Fruit fly (Drosophila melanogaster) whole organism, prepupa: ENCODE results near the gene Trl.
A peak's percentile ranks its signal among the peaks of the same experiment; 100 is the strongest.

Experiments
- Blimp-1 ChIP-seq: fragments of 200-800 bp; sonication (Bioruptor generic); optimal IDR thresholded peaks from 3 replicates; lab custom pipeline; 2017; ENCODE audit warnings: missing biosample characterization, missing genetic modification characterization, mild to moderate bottlenecking, moderate library complexity, missing genetic modification reagents
- CG10631 ChIP-seq: fragments of 200-800 bp; sonication (Bioruptor generic); optimal IDR thresholded peaks from 2 replicates; lab custom pipeline; 2016; ENCODE audit warnings: missing biosample characterization, missing genetic modification characterization
- CG10669 ChIP-seq: fragments of 200-800 bp; sonication (Bioruptor generic); optimal IDR thresholded peaks from 3 replicates; lab custom pipeline; 2018; ENCODE audit warnings: missing biosample characterization, mild to moderate bottlenecking, missing genetic modification characterization, moderate library complexity
- CG11294 ChIP-seq: fragments of 200-800 bp; sonication (Bioruptor generic); IDR thresholded peaks from 2 replicates; pipeline ENCODE4 v1.3.6; 2022; ENCODE audit warnings: missing biosample characterization, missing genetic modification characterization
- CG11762 ChIP-seq: fragments of 200-800 bp; sonication (Bioruptor generic); optimal IDR thresholded peaks from 3 replicates; lab custom pipeline; 2016; ENCODE audit warnings: missing biosample characterization, missing genetic modification characterization; ENCODE audit not compliant: insufficient read depth
- CG11902 ChIP-seq: fragments of 200-800 bp; sonication (Bioruptor generic); optimal IDR thresholded peaks from 3 replicates; lab custom pipeline; 2016; ENCODE audit warnings: missing biosample characterization, missing genetic modification characterization
- CG15336 ChIP-seq: fragments of 200-800 bp; sonication (Bioruptor generic); IDR thresholded peaks from 2 replicates; pipeline ENCODE4 v1.3.6; 2022; ENCODE audit warnings: missing biosample characterization, missing genetic modification characterization
- CG16779 ChIP-seq: fragments of 200-800 bp; sonication (Bioruptor generic); optimal IDR thresholded peaks from 3 replicates; lab custom pipeline; 2017; ENCODE audit warnings: missing biosample characterization, mild to moderate bottlenecking, missing genetic modification characterization
- CG3032 ChIP-seq: fragments of 200-800 bp; optimal IDR thresholded peaks from 2 replicates; lab custom pipeline; 2019; ENCODE audit warnings: missing biosample characterization, mild to moderate bottlenecking, missing genetic modification characterization, moderate library complexity
- CG31627 ChIP-seq: fragments of 200-800 bp; sonication (Bioruptor generic); optimal IDR thresholded peaks from 3 replicates; lab custom pipeline; 2016; ENCODE audit warnings: missing biosample characterization, missing genetic modification characterization
- CG4318 ChIP-seq: fragments of 200-800 bp; sonication (Bioruptor generic); optimal IDR thresholded peaks from 3 replicates; lab custom pipeline; 2017; ENCODE audit warnings: missing biosample characterization, mild to moderate bottlenecking, missing genetic modification characterization
- CG6163 ChIP-seq: fragments of 200-800 bp; sonication (Bioruptor generic); IDR thresholded peaks from 3 replicates; pipeline ENCODE4 v1.3.6; 2022; ENCODE audit warnings: missing biosample characterization, missing genetic modification characterization
- CG6276 ChIP-seq: fragments of 200-800 bp; sonication (Bioruptor generic); optimal IDR thresholded peaks from 2 replicates; lab custom pipeline; 2017; ENCODE audit warnings: missing biosample characterization, mild to moderate bottlenecking, missing genetic modification characterization
- CG6854 ChIP-seq: fragments of 200-800 bp; sonication (Bioruptor generic); optimal IDR thresholded peaks from 2 replicates; lab custom pipeline; 2017; ENCODE audit warnings: missing biosample characterization, mild to moderate bottlenecking, missing genetic modification characterization
- CG8119 ChIP-seq: fragments of 200-800 bp; sonication (Bioruptor generic); IDR thresholded peaks from 3 replicates; pipeline ENCODE4 v1.3.6; 2022; ENCODE audit warnings: missing biosample characterization, missing genetic modification characterization
- CG8319 ChIP-seq: fragments of 200-800 bp; sonication (Bioruptor generic); optimal IDR thresholded peaks from 3 replicates; lab custom pipeline; 2016; ENCODE audit warnings: missing biosample characterization, missing genetic modification characterization
- CG9139 ChIP-seq: fragments of 200-800 bp; sonication (Bioruptor generic); optimal IDR thresholded peaks from 3 replicates; lab custom pipeline; 2017; ENCODE audit warnings: missing biosample characterization, mild to moderate bottlenecking, missing genetic modification characterization
- Eip78C ChIP-seq: fragments of 200-800 bp; sonication (Bioruptor generic); peaks from one replicate; lab custom pipeline; 2016; ENCODE audit warnings: missing biosample characterization, missing genetic modification characterization
- Ets21C ChIP-seq: fragments of 200-800 bp; sonication (Bioruptor generic); optimal IDR thresholded peaks from 3 replicates; lab custom pipeline; 2016; ENCODE audit warnings: missing biosample characterization, missing genetic modification characterization
- Ets96B ChIP-seq: fragments of 200-800 bp; optimal IDR thresholded peaks from 2 replicates; lab custom pipeline; 2019; ENCODE audit warnings: missing biosample characterization, mild to moderate bottlenecking, missing genetic modification characterization, moderate library complexity
- Hr38 ChIP-seq: sonication (Bioruptor generic); optimal IDR thresholded peaks from 2 replicates; lab custom pipeline; 2016; ENCODE audit warnings: missing biosample characterization, missing genetic modification characterization
- OdsH ChIP-seq: fragments of 200-800 bp; sonication (Bioruptor generic); optimal IDR thresholded peaks from 3 replicates; lab custom pipeline; 2016; ENCODE audit warnings: missing biosample characterization, missing genetic modification characterization
- Smox ChIP-seq: fragments of 200-800 bp; sonication (Bioruptor generic); optimal IDR thresholded peaks from 3 replicates; lab custom pipeline; 2016; ENCODE audit warnings: missing biosample characterization, missing genetic modification characterization
- Sox14 ChIP-seq: fragments of 200-800 bp; sonication (Bioruptor generic); optimal IDR thresholded peaks from 3 replicates; lab custom pipeline; 2016; ENCODE audit warnings: missing biosample characterization, missing genetic modification characterization
- acj6 ChIP-seq: fragments of 200-800 bp; sonication (Bioruptor generic); optimal IDR thresholded peaks from 3 replicates; lab custom pipeline; 2016; ENCODE audit warnings: missing biosample characterization, missing genetic modification characterization
- eg ChIP-seq: fragments of 200-800 bp; sonication (Bioruptor generic); IDR thresholded peaks from 3 replicates; pipeline ENCODE4 v1.3.6; 2022; ENCODE audit warnings: missing biosample characterization, missing genetic modification characterization
- esn ChIP-seq: fragments of 200-800 bp; sonication (Bioruptor generic); optimal IDR thresholded peaks from 2 replicates; lab custom pipeline; 2016; ENCODE audit warnings: missing biosample characterization, mild to moderate bottlenecking, missing genetic modification characterization, moderate library complexity
- lz ChIP-seq: fragments of 200-800 bp; sonication (Bioruptor generic); optimal IDR thresholded peaks from 3 replicates; lab custom pipeline; 2016; ENCODE audit warnings: missing biosample characterization, missing genetic modification characterization
- net ChIP-seq: fragments of 200-800 bp; sonication (Bioruptor generic); optimal IDR thresholded peaks from 3 replicates; lab custom pipeline; 2016; ENCODE audit warnings: missing biosample characterization, missing genetic modification characterization
- pdm3 ChIP-seq: fragments of 200-800 bp; sonication (Bioruptor generic); optimal IDR thresholded peaks from 3 replicates; lab custom pipeline; 2016; ENCODE audit warnings: missing biosample characterization, missing genetic modification characterization
- ss ChIP-seq, 2 experiments: fragments of 200-800 bp; sonication (Bioruptor generic); optimal IDR thresholded peaks; 2 replicates in 1 of 2; 3 replicates in 1 of 2; lab custom pipeline; 2017 to 2018; ENCODE audit warnings: mild to moderate bottlenecking in 2 of 2, missing biosample characterization in 2 of 2, missing genetic modification characterization in 2 of 2, moderate library complexity in 1 of 2
- svp ChIP-seq: fragments of 200-800 bp; sonication (Bioruptor generic); peaks from one replicate; lab custom pipeline; 2016; ENCODE audit warnings: missing biosample characterization, missing genetic modification characterization

Trl gene

DNA sequence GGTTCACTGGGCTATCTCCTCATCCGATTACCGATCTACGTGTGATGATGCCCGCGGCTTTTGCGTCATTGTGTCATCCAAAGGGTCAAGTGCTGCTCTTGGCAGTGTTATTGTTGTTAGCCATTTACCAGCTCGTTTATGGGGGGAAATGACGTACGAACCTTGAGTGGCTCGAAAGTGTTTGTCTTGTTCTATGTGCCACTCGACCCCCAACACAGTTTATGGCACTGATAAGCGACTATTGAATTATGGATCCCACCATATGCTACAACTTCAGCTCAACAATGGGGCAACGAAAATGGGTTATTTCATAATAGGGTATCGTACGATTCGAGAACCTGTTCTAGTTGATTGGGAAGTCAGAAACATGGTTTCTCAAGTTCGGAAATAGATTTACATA lies 18.4 kb upstream of the Trl start:
- TF ChIP-seq Blimp-1: no peak
- peak; percentile 41 for TF ChIP-seq Eip78C (GFP tag; lab: Kevin White, UChicago)
- peak; percentile 88 for TF ChIP-seq svp (GFP tag; lab: Kevin White, UChicago)
- TF ChIP-seq, all 60 proteins: peak for 2

DNA sequence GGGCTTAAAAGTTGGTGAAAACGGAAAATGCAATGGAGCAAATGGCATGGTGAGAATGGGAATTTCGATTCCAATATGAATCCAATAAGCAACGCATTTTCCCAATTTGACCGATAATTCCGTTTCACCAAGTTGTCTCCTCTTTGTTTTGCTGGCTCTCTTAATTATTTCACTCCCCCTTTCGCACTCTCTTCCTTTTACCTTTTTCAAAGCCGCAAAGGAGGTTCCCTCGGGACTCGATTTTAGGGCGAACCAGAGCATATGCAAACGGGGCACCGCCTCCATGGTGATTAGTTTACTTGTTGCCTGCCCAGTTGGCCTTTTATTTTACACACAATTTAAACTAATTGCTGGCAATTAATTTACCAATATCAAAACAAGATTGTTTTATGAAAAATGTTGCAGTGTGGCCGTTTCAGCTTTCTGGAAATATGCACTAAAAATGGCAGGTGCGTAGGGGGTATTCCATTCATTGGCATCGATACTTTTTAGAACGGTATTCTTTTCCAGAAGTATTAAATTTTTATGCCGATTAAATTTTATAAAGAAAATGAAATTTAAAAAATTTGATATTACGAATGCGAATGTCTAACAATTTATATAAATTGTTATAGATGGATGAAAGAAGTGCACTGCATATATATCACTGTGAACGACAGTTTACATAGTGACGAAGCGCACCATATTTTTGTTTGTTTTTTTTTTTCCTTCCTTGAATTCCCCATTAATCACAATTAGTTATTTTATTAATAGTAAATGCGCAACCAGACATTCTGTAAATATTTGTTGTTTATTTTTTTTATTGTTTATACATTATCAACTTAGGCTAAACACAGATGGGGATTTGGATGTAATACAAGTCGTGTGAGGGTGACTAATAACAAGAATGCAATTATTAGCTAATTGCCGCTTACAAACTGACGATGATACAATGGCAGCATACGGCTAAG lies 15.1 kb upstream of the Trl start, which contains the start of gene mop:
mop (minus strand) TSS at position 419 of the 950 bp plus-strand sequence.
- TF ChIP-seq net (no peak), svp (GFP tag; lab: Kevin White, UChicago) (peak; percentile 76), CG6854 (GFP tag; lab: Kevin White, UChicago) (peak; percentile 32), esn (peak; percentile 51), pdm3 (GFP tag; lab: Kevin White, UChicago) (no peak), CG8119 (GFP tag; lab: Robert Waterston, UW) (peak; percentile 18; the same call in 1 of the 3 replicates), CG11902 (no peak), Sox14 (GFP tag; lab: Kevin White, UChicago) (no peak), CG4318 (GFP tag; lab: Kevin White, UChicago) (no peak), Smox (GFP tag; lab: Kevin White, UChicago) (no peak), CG3032 (tag; lab: Kevin White, UChicago) (peak; percentile 19), CG9139 (GFP tag; lab: Kevin White, UChicago) (no peak), CG6276 (GFP tag; lab: Kevin White, UChicago) (no peak), Ets96B (no peak), Blimp-1 (no peak), Hr38 (GFP tag; lab: Kevin White, UChicago) (no peak), lz (peak; percentile 47), Ets21C (no peak), CG6163 (GFP tag; lab: Robert Waterston, UW) (no peak), CG10669 (no peak), CG16779 (tag; lab: Kevin White, UChicago) (no peak), CG11294 (GFP tag; lab: Robert Waterston, UW) (no peak), ss (GFP tag; optimal IDR thresholded peaks at IDR 0.05; lab: Kevin White, UChicago) (no peak), OdsH (GFP tag; lab: Kevin White, UChicago) (no peak), CG31627 (peak; percentile 19), CG15336 (0 out of 2 replicates have a peak, but pooled peaks have one; percentile 23), CG8319 (GFP tag; lab: Kevin White, UChicago) (no peak), Eip78C (GFP tag; lab: Kevin White, UChicago) (peak; percentile 88)

DNA sequence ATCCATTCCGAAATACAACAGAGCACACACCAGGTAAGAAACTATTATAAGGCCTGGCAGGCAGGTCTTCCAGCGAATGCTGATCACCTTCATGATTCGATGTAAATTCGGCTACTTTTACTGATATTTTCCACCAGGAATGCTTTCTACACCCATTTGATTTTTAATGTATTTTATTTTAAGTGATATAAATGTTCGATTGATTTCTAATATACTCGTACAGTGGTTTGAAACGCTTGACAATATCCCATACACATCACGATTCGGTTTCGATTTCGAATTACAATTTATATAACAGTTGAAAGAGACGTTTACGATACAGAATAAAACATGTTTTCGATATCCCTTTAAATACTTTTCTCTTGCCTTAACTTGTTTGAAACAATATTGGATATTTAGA lies 8.3 kb upstream of the Trl start, which contains the start of gene Mgat4b:
Mgat4b (minus strand) TSS at position 101 of the 400 bp plus-strand sequence.
- TF ChIP-seq Ets96B (no peak), Smox (GFP tag; lab: Kevin White, UChicago) (no peak), pdm3 (GFP tag; lab: Kevin White, UChicago) (no peak), CG9139 (GFP tag; lab: Kevin White, UChicago) (no peak), CG4318 (GFP tag; lab: Kevin White, UChicago) (no peak), eg (no peak), CG11762 (no peak), CG10631 (GFP tag; lab: Kevin White, UChicago) (no peak), acj6 (GFP tag; lab: Kevin White, UChicago) (no peak), OdsH (GFP tag; lab: Kevin White, UChicago) (no peak)
